Fruit fly (Drosophila melanogaster): ENCODE data around the gene Ste12DOR.

DNA sequence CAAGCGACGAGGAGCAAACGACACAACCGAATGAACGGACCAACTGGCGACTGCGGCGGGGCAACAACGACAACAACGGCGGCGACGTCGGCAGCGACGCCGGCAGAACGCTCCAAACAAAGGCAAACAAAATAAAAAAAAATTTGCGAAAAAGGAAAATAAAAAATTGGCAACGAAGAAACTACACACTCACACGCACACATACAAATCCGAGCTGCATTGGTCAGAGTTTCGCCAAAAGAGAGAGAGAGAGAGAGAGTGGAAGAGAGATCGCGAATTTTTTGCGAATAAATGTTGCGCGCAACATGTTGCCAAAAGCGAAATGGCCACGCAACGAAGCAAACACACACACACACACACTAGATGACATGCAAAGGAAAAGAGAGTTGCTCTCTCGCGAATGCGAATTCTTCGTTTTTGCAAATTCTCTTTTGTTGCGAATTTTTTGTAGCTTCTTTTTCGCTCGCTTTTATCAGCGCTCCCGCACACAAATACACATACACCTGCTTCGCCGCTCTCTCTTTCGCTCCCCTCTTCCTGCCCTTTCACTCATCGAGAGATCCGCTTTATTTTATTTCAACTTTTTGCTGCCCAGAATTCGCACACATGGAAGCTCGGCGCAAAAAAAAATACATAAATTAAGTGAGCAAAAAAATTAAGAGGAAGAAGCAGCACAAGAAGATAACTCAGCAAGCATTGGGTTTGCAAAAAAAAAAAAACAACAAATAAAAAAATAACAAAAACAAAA lies 9.4 kb upstream of the Ste12DOR start, which contains the start of gene mamo:
- TF ChIP-seq achi (GFP tag; optimal IDR thresholded peaks at IDR 0.05) (peak; percentile 81), Gug (GFP tag; IDR thresholded peaks at IDR 0.05) (peak; percentile 66), CG6792 (GFP tag; optimal IDR thresholded peaks at IDR 0.05) (peak; percentile 75), esn (GFP tag; optimal IDR thresholded peaks at IDR 0.05) (peak; percentile 68)
